Fruit fly (Drosophila melanogaster) whole organism, embryonic: ENCODE data around the gene Bub1.
A peak's percentile ranks its signal among the peaks of the same experiment; 100 is the strongest.

Experiments
- Blimp-1 ChIP-seq: fragments of 200-800 bp; sonication (Bioruptor generic); optimal IDR thresholded peaks from 3 replicates; lab custom pipeline; 2018; ENCODE audit warnings: missing biosample characterization, missing genetic modification characterization, mild to moderate bottlenecking, moderate library complexity, missing genetic modification reagents
- CG11247 ChIP-seq: fragments of 200-800 bp; sonication (Bioruptor generic); IDR thresholded peaks from 2 replicates; pipeline ENCODE4 v1.3.6; 2022; ENCODE audit warnings: missing biosample characterization, missing genetic modification characterization
- CG11504 ChIP-seq: fragments of 200-800 bp; sonication (Bioruptor generic); optimal IDR thresholded peaks from 3 replicates; lab custom pipeline; 2019; ENCODE audit warnings: missing biosample characterization, mild to moderate bottlenecking, missing genetic modification characterization, moderate library complexity
- CG13424 ChIP-seq: fragments of 200-800 bp; sonication (Bioruptor generic); optimal IDR thresholded peaks from 2 replicates; lab custom pipeline; 2019; ENCODE audit warnings: missing biosample characterization, mild to moderate bottlenecking, missing genetic modification characterization, moderate library complexity
- CG15269 ChIP-seq: fragments of 200-800 bp; sonication (Bioruptor generic); optimal IDR thresholded peaks from 2 replicates; lab custom pipeline; 2018; ENCODE audit warnings: missing biosample characterization, mild to moderate bottlenecking, missing genetic modification characterization, moderate library complexity
- CG1529 ChIP-seq: fragments of 200-800 bp; sonication (Bioruptor generic); optimal IDR thresholded peaks from 3 replicates; lab custom pipeline; 2018; ENCODE audit warnings: missing biosample characterization, missing genetic modification characterization
- CG2712 ChIP-seq: fragments of 200-800 bp; optimal IDR thresholded peaks from 3 replicates; lab custom pipeline; 2019; ENCODE audit warnings: missing biosample characterization, mild to moderate bottlenecking, missing genetic modification characterization, moderate library complexity
- CG3065 ChIP-seq: fragments of 200-800 bp; sonication (Bioruptor generic); optimal IDR thresholded peaks from 2 replicates; lab custom pipeline; 2016; ENCODE audit warnings: missing biosample characterization, missing genetic modification characterization
- CG34224 ChIP-seq: fragments of 200-800 bp; sonication (Bioruptor generic); IDR thresholded peaks from 3 replicates; pipeline ENCODE4 v1.3.6; 2022; ENCODE audit warnings: missing biosample characterization, missing genetic modification characterization; ENCODE audit not compliant: partially characterized antibody
- CG3726 ChIP-seq: fragments of 200-800 bp; sonication (Bioruptor generic); IDR thresholded peaks from 3 replicates; pipeline ENCODE4, ENCODE4 v1.3.6; 2022; ENCODE audit warnings: missing biosample characterization, missing genetic modification characterization
- CG6175 ChIP-seq: fragments of 200-800 bp; sonication (Bioruptor generic); IDR thresholded peaks from 3 replicates; pipeline ENCODE4 v1.3.6; 2022; ENCODE audit warnings: missing biosample characterization, missing genetic modification characterization
- CG6683 ChIP-seq: fragments of 200-800 bp; sonication (Bioruptor generic); optimal IDR thresholded peaks from 2 replicates; lab custom pipeline; 2017; ENCODE audit warnings: missing biosample characterization, mild to moderate bottlenecking, missing genetic modification characterization, missing genetic modification reagents
- CG6791 ChIP-seq: fragments of 200-800 bp; sonication (Bioruptor generic); IDR thresholded peaks from 3 replicates; pipeline ENCODE4 v1.3.6; 2022; ENCODE audit warnings: missing biosample characterization, missing genetic modification characterization; ENCODE audit not compliant: partially characterized antibody
- CG7928 ChIP-seq: fragments of 200-800 bp; sonication (Bioruptor generic); optimal IDR thresholded peaks from 2 replicates; lab custom pipeline; 2017; ENCODE audit warnings: missing biosample characterization, mild to moderate bottlenecking, missing genetic modification characterization
- CG7987 ChIP-seq: fragments of 200-800 bp; sonication (Bioruptor generic); optimal IDR thresholded peaks from 2 replicates; lab custom pipeline; 2018; ENCODE audit warnings: missing biosample characterization, mild to moderate bottlenecking, missing genetic modification characterization, moderate library complexity
- CG9797 ChIP-seq: fragments of 200-800 bp; sonication (Bioruptor generic); optimal IDR thresholded peaks from 3 replicates; lab custom pipeline; 2018; ENCODE audit warnings: missing biosample characterization, mild to moderate bottlenecking, missing genetic modification characterization
- CTCF ChIP-seq: fragments of 200-800 bp; sonication (Bioruptor generic); optimal IDR thresholded peaks from 2 replicates; lab custom pipeline; 2017; ENCODE audit warnings: missing biosample characterization, mild to moderate bottlenecking, missing genetic modification characterization, moderate library complexity
- Deaf1 ChIP-seq: fragments of 200-800 bp; optimal IDR thresholded peaks from 3 replicates; lab custom pipeline; 2019; ENCODE audit warnings: missing biosample characterization, mild to moderate bottlenecking, missing genetic modification characterization, moderate library complexity
- Dll ChIP-seq: fragments of 200-800 bp; sonication (Bioruptor generic); IDR thresholded peaks from 4 replicates; pipeline ENCODE4 v1.3.6; 2022; ENCODE audit warnings: missing biosample characterization, missing genetic modification characterization; ENCODE audit not compliant: partially characterized antibody
- Drgx ChIP-seq: fragments of 200-800 bp; sonication (Bioruptor generic); IDR thresholded peaks from 2 replicates; pipeline ENCODE4 v1.3.6; 2022; ENCODE audit warnings: missing biosample characterization, missing genetic modification characterization
- E2f2 ChIP-seq: fragments of 200-800 bp; sonication (Bioruptor generic); IDR thresholded peaks from 2 replicates; pipeline ENCODE4 v1.3.6; 2022; ENCODE audit warnings: missing biosample characterization, missing genetic modification characterization
- Hmx ChIP-seq: fragments of 200-800 bp; sonication (Bioruptor generic); optimal IDR thresholded peaks from 2 replicates; lab custom pipeline; 2016; ENCODE audit warnings: missing biosample characterization, missing genetic modification characterization
- Mes4 ChIP-seq: fragments of 200-800 bp; sonication (Bioruptor generic); optimal IDR thresholded peaks from 2 replicates; lab custom pipeline; 2016; ENCODE audit warnings: missing biosample characterization, missing genetic modification characterization
- Nf-YB ChIP-seq: fragments of 200-800 bp; sonication (Bioruptor generic); optimal IDR thresholded peaks from 3 replicates; lab custom pipeline; 2019; ENCODE audit warnings: missing biosample characterization, mild to moderate bottlenecking, missing genetic modification characterization, moderate library complexity
- Pdp1 ChIP-seq, 2 experiments: fragments of 200-800 bp; sonication (Bioruptor generic); optimal IDR thresholded peaks; 3 replicates each; lab custom pipeline; 2016; ENCODE audit warnings: missing biosample characterization in 2 of 2, missing genetic modification characterization in 2 of 2, mild to moderate bottlenecking in 1 of 2, moderate library complexity in 1 of 2
- Rfx ChIP-seq: fragments of 200-800 bp; sonication (Bioruptor generic); IDR thresholded peaks from 2 replicates; pipeline ENCODE4 v1.3.6; 2022; ENCODE audit warnings: missing biosample characterization, missing genetic modification characterization
- Scr ChIP-seq: fragments of 200-800 bp; sonication (Bioruptor generic); IDR thresholded peaks from 2 replicates; pipeline ENCODE4 v1.3.6; 2022; ENCODE audit warnings: missing biosample characterization, missing genetic modification characterization; ENCODE audit not compliant: partially characterized antibody
- Sin3A ChIP-seq: fragments of >200 bp; optimal IDR thresholded peaks from 2 replicates; lab custom pipeline; 2018
- Spps ChIP-seq: fragments of 200-800 bp; sonication (Bioruptor generic); optimal IDR thresholded peaks from 2 replicates; lab custom pipeline; 2018; ENCODE audit warnings: missing biosample characterization, mild to moderate bottlenecking, missing genetic modification characterization
- Trl ChIP-seq, 3 experiments: fragments of >200 bp in 2 of 3; fragments of 200-800 bp in 1 of 3; sonication (Bioruptor generic) in 1 of 3; optimal IDR thresholded peaks; 2 replicates in 1 of 3; 3 replicates in 2 of 3; lab custom pipeline; 2016 to 2017; ENCODE audit warnings: missing biosample characterization in 1 of 3, missing genetic modification characterization in 1 of 3
- bcd ChIP-seq: fragments of 200-800 bp; sonication (Bioruptor generic); optimal IDR thresholded peaks from 2 replicates; lab custom pipeline; 2017; ENCODE audit warnings: missing biosample characterization, mild to moderate bottlenecking, missing genetic modification characterization
- chinmo ChIP-seq: fragments of 200-800 bp; sonication (Bioruptor generic); IDR thresholded peaks from 4 replicates; pipeline ENCODE4 v1.3.6; 2022; ENCODE audit warnings: missing biosample characterization, missing genetic modification characterization; ENCODE audit not compliant: partially characterized antibody
- eve ChIP-seq, 2 experiments: fragments of >200 bp; optimal IDR thresholded peaks; 2 replicates each; lab custom pipeline; 2017; ENCODE audit warnings: missing biosample characterization in 2 of 2, missing genetic modification characterization in 2 of 2
- ftz-f1 ChIP-seq: fragments of 200-800 bp; sonication (Bioruptor generic); optimal IDR thresholded peaks from 2 replicates; lab custom pipeline; 2016; ENCODE audit warnings: missing biosample characterization, missing genetic modification characterization
- gcm ChIP-seq: fragments of 200-800 bp; sonication (Bioruptor generic); optimal IDR thresholded peaks from 2 replicates; lab custom pipeline; 2019; ENCODE audit warnings: missing biosample characterization, mild to moderate bottlenecking, missing genetic modification characterization, moderate library complexity
- gro ChIP-seq: fragments of 200-800 bp; sonication (Bioruptor generic); optimal IDR thresholded peaks from 2 replicates; lab custom pipeline; 2016; ENCODE audit warnings: missing biosample characterization, missing genetic modification characterization
- ind ChIP-seq: fragments of 200-800 bp; sonication (Bioruptor generic); optimal IDR thresholded peaks from 3 replicates; lab custom pipeline; 2016; ENCODE audit warnings: missing biosample characterization, missing genetic modification characterization
- insv ChIP-seq, 2 experiments: fragments of 200-800 bp; sonication (Bioruptor generic); optimal IDR thresholded peaks; 3 replicates each; lab custom pipeline; 2016 to 2018; ENCODE audit warnings: missing biosample characterization in 2 of 2, missing genetic modification characterization in 2 of 2
- kah ChIP-seq: fragments of 200-800 bp; sonication (Bioruptor generic); optimal IDR thresholded peaks from 2 replicates; lab custom pipeline; 2018; ENCODE audit warnings: missing biosample characterization, mild to moderate bottlenecking, missing genetic modification characterization
- knrl ChIP-seq: fragments of 200-800 bp; sonication (Bioruptor generic); IDR thresholded peaks from 3 replicates; pipeline ENCODE4 v1.3.6; 2022; ENCODE audit warnings: missing biosample characterization, missing genetic modification characterization; ENCODE audit not compliant: partially characterized antibody
- nerfin-2 ChIP-seq: fragments of 200-800 bp; sonication (Bioruptor generic); IDR thresholded peaks from 2 replicates; pipeline ENCODE4 v1.3.6; 2022; ENCODE audit warnings: missing biosample characterization, missing genetic modification characterization; ENCODE audit not compliant: partially characterized antibody
- oc ChIP-seq: fragments of 200-800 bp; sonication (Bioruptor generic); optimal IDR thresholded peaks from 2 replicates; lab custom pipeline; 2018; ENCODE audit warnings: missing biosample characterization, mild to moderate bottlenecking, missing genetic modification characterization, moderate library complexity
- pho ChIP-seq: fragments of 200-800 bp; sonication (Bioruptor generic); optimal IDR thresholded peaks from 2 replicates; lab custom pipeline; 2016; ENCODE audit warnings: missing biosample characterization, missing genetic modification characterization
- sisA ChIP-seq: fragments of 200-800 bp; sonication (Bioruptor generic); IDR thresholded peaks from 2 replicates; pipeline ENCODE4 v1.3.6; 2022; ENCODE audit warnings: missing biosample characterization, missing genetic modification characterization
- trem ChIP-seq: fragments of 200-800 bp; optimal IDR thresholded peaks from 3 replicates; lab custom pipeline; 2019; ENCODE audit warnings: missing biosample characterization, mild to moderate bottlenecking, missing genetic modification characterization, moderate library complexity
- vfl ChIP-seq: fragments of 200-800 bp; sonication (Bioruptor generic); optimal IDR thresholded peaks from 2 replicates; lab custom pipeline; 2016; ENCODE audit warnings: missing biosample characterization, missing genetic modification characterization
- vnd ChIP-seq: fragments of 200-800 bp; sonication (Bioruptor generic); IDR thresholded peaks from 3 replicates; pipeline ENCODE4 v1.3.6; 2022; ENCODE audit warnings: missing biosample characterization, missing genetic modification characterization; ENCODE audit not compliant: partially characterized antibody
- zfh2 ChIP-seq: fragments of 200-800 bp; sonication (Bioruptor generic); optimal IDR thresholded peaks from 2 replicates; lab custom pipeline; 2016; ENCODE audit warnings: missing biosample characterization, missing genetic modification characterization

The Bub1 gene

DNA sequence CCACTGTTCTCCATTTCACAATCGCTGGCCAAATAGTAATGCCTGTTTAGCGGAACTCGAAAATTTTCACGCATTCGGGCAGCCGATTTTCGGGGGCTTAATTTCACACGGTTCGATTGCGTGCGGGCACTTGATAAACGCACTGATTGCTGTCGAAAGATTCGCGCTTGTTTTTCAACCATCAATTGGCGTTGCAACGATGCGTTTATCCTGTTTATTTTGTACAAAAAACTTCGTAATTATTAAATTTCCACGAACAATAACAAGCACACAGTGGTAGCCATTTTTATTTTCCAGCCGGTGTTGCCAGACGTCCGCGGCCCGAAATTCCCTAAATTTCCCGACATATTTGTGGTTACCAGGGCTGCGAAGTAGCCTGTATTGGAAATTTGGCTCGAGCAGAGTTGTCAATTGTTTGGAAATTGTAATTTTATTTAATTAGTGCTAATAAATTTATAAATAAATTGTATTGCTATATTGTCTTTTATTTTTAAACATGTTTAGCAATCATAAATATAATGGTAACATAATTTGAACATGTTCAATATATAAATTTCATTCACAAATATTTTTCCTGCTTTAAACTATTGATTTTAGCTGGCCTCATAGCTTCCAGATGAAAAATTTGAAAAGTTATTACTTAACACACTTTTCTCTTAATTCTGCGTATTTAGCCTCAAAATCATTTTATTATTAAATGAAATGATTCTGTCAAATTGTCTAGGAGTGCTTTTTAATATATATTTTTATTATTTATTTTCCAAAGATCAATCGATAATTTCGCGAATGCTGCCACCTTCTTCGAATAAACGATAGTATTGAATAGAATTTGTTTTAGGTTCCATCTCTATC lies 48.0 kb downstream of the Bub1 start, which contains the start of the genes Ncoa6 and cype (continued):
- TF ChIP-seq Rfx (GFP tag; lab: Robert Waterston, UW) (peak; percentile 75), knrl (GFP tag; lab: Robert Waterston, UW) (peak; percentile 78; the same call in 2 of the 3 replicates), oc (tag; lab: Kevin White, UChicago) (no peak), CG7928 (GFP tag; lab: Kevin White, UChicago) (peak; percentile 90), CG7987 (peak; percentile 28), Deaf1 (tag; lab: Kevin White, UChicago) (peak; percentile 27), CG2712 (peak; percentile 76), CG6791 (GFP tag; lab: Robert Waterston, UW) (peak; percentile 79), Nf-YB (GFP tag; lab: Kevin White, UChicago) (peak; percentile 34), CG34224 (GFP tag; lab: Robert Waterston, UW) (peak; percentile 81), CG11247 (GFP tag; lab: Robert Waterston, UW) (peak; percentile 22; the same call in 1 of the 2 replicates), CG3065 (GFP tag; lab: Kevin White, UChicago) (peak; percentile 13), gro (GFP tag; lab: Kevin White, UChicago) (no peak), Dll (peak; percentile 88), chinmo (GFP tag; lab: Robert Waterston, UW) (0 out of 4 replicates have a peak, but pooled peaks have one; percentile 53), insv (GFP tag; optimal IDR thresholded peaks at IDR 0.05; lab: Kevin White, UChicago) (no peak), zfh2 (GFP tag; lab: Kevin White, UChicago) (peak; percentile 30), bcd (GFP tag; lab: Kevin White, UChicago) (peak; percentile 43), CG6175 (no peak), CG11504 (tag; lab: Kevin White, UChicago) (peak; percentile 69), nerfin-2 (GFP tag; lab: Robert Waterston, UW) (no peak; the same call in 1 of the 2 replicates), pho (GFP tag; lab: Kevin White, UChicago) (no peak), gcm (GFP tag; lab: Kevin White, UChicago) (peak; percentile 35), CG15269 (tag; lab: Kevin White, UChicago) (peak; percentile 62), CG1529 (no peak), CG3726 (no peak), vnd (GFP tag; lab: Robert Waterston, UW) (peak; percentile 72; the same call in 2 of the 3 replicates), Blimp-1 (peak; percentile 39), kah (no peak), vfl (GFP tag; lab: Kevin White, UChicago) (peak; percentile 16), CTCF (GFP tag; lab: Kevin White, UChicago) (no peak), sisA (GFP tag; lab: Robert Waterston, UW) (peak; percentile 28; the same call in 1 of the 2 replicates), Trl (optimal IDR thresholded peaks at IDR 0.05; lab: Kevin White, UChicago) (no peak), Trl (GFP tag; optimal IDR thresholded peaks at IDR 0.05; lab: Kevin White, UChicago) (no peak), Drgx (GFP tag; lab: Robert Waterston, UW) (peak; percentile 10; the same call in 1 of the 2 replicates), Spps (no peak), CG13424 (tag; lab: Kevin White, UChicago) (peak; percentile 77), Scr (GFP tag; lab: Robert Waterston, UW) (peak; percentile 85), Hmx (no peak), ind (GFP tag; lab: Kevin White, UChicago) (peak; percentile 32), eve (GFP tag; optimal IDR thresholded peaks at IDR 0.05; lab: Kevin White, UChicago) (no peak), E2f2 (peak; percentile 34; the same call in 1 of the 2 replicates), ftz-f1 (GFP tag; lab: Kevin White, UChicago) (no peak), Mes4 (GFP tag; lab: Kevin White, UChicago) (no peak), Sin3A (peak; percentile 8), Pdp1 (GFP tag; optimal IDR thresholded peaks at IDR 0.05; lab: Kevin White, UChicago) (no peak), CG9797 (GFP tag; lab: Kevin White, UChicago) (peak; percentile 71), CG6683 (GFP tag; lab: Kevin White, UChicago) (no peak), trem (tag; lab: Kevin White, UChicago) (peak; percentile 44)
